Fruit fly (Drosophila melanogaster) whole organism, wandering third instar larva: ENCODE results near the gene corolla.

ENCODE experiments used
- Abd-B ChIP-seq: fragments of >200 bp; optimal IDR thresholded peaks from 2 replicates; lab custom pipeline; 2017; ENCODE audit warnings: missing biosample characterization, missing genetic modification characterization
- CG32264 ChIP-seq: fragments of 200-800 bp; sonication (Bioruptor generic); optimal IDR thresholded peaks from 2 replicates; lab custom pipeline; 2016; ENCODE audit warnings: missing biosample characterization, missing genetic modification characterization
- CG9705 ChIP-seq: fragments of 200-800 bp; sonication (Bioruptor generic); optimal IDR thresholded peaks from 2 replicates; lab custom pipeline; 2018; ENCODE audit warnings: missing biosample characterization, mild to moderate bottlenecking, missing genetic modification characterization
- CrebA ChIP-seq: fragments of 200-800 bp; sonication (Bioruptor generic); optimal IDR thresholded peaks from 2 replicates; lab custom pipeline; 2016; ENCODE audit warnings: missing biosample characterization, mild to moderate bottlenecking, missing genetic modification characterization, borderline replicate concordance
- Dfd ChIP-seq: fragments of >200 bp; optimal IDR thresholded peaks from 2 replicates; lab custom pipeline; 2017; ENCODE audit warnings: missing biosample characterization, missing genetic modification characterization
- Dif ChIP-seq: fragments of 200-275, 200-300 bp; sonication (Bioruptor generic); optimal IDR thresholded peaks from 2 replicates; lab custom pipeline; 2018; ENCODE audit warnings: missing biosample characterization, missing genetic modification characterization; ENCODE audit not compliant: partially characterized antibody
- GATAd ChIP-seq: sonication (Bioruptor generic); optimal IDR thresholded peaks from 2 replicates; lab custom pipeline; 2016; ENCODE audit warnings: missing biosample characterization, missing genetic modification characterization
- HLH106 ChIP-seq: fragments of 200-800 bp; optimal IDR thresholded peaks from 3 replicates; lab custom pipeline; 2019; ENCODE audit warnings: missing biosample characterization, mild to moderate bottlenecking, missing genetic modification characterization, moderate library complexity
- Hnf4 ChIP-seq: fragments of 200-800 bp; sonication (Bioruptor generic); optimal IDR thresholded peaks from 2 replicates; lab custom pipeline; 2016; ENCODE audit warnings: missing biosample characterization, mild to moderate bottlenecking, missing genetic modification characterization
- Hr78 ChIP-seq: fragments of >200 bp; optimal IDR thresholded peaks from 2 replicates; lab custom pipeline; 2017; ENCODE audit warnings: missing biosample characterization, missing genetic modification characterization
- Hr83 ChIP-seq: fragments of 200-300 bp; sonication (Bioruptor generic); optimal IDR thresholded peaks from 2 replicates; lab custom pipeline; 2016; ENCODE audit warnings: missing biosample characterization, mild to moderate bottlenecking, missing genetic modification characterization, moderate library complexity; ENCODE audit not compliant: poor library complexity, severe bottlenecking
- Jra ChIP-seq: sonication (Bioruptor generic); optimal IDR thresholded peaks from 2 replicates; lab custom pipeline; 2016; ENCODE audit warnings: missing biosample characterization, missing genetic modification characterization
- Mio ChIP-seq: sonication (Bioruptor generic); optimal IDR thresholded peaks from 2 replicates; lab custom pipeline; 2016; ENCODE audit warnings: missing biosample characterization, missing genetic modification characterization
- Myc ChIP-seq: fragments of >200 bp; optimal IDR thresholded peaks from 2 replicates; lab custom pipeline; 2017
- N ChIP-seq: fragments of >200 bp; optimal IDR thresholded peaks from 2 replicates; lab custom pipeline; 2018; ENCODE audit warnings: missing biosample characterization, missing external identifiers, missing genetic modification characterization
- OdsH ChIP-seq: fragments of 200-800 bp; sonication (Bioruptor generic); optimal IDR thresholded peaks from 2 replicates; lab custom pipeline; 2016; ENCODE audit warnings: missing biosample characterization, mild to moderate bottlenecking, missing genetic modification characterization
- Rel ChIP-seq, 2 experiments: fragments of 200-800 bp; sonication (Bioruptor generic) in 1 of 2; optimal IDR thresholded peaks; 2 replicates in 1 of 2; 3 replicates in 1 of 2; lab custom pipeline; 2016 to 2019; ENCODE audit warnings: mild to moderate bottlenecking in 2 of 2, missing biosample characterization in 2 of 2, missing genetic modification characterization in 2 of 2, moderate library complexity in 1 of 2
- Sp1 ChIP-seq: fragments of 200-800 bp; sonication (Bioruptor generic); optimal IDR thresholded peaks from 3 replicates; lab custom pipeline; 2019; ENCODE audit warnings: missing biosample characterization, mild to moderate bottlenecking, missing genetic modification characterization, moderate library complexity
- Vsx2 ChIP-seq: fragments of 200-300, 225-300 bp; sonication (Bioruptor generic); optimal IDR thresholded peaks from 2 replicates; lab custom pipeline; 2018; ENCODE audit warnings: missing biosample characterization, missing genetic modification characterization; ENCODE audit not compliant: partially characterized antibody
- br ChIP-seq: fragments of 200-800 bp; sonication (Bioruptor generic); optimal IDR thresholded peaks from 2 replicates; lab custom pipeline; 2016; ENCODE audit warnings: missing biosample characterization, missing genetic modification characterization
- brk ChIP-seq: fragments of 200-800 bp; sonication (Bioruptor generic); optimal IDR thresholded peaks from 2 replicates; lab custom pipeline; 2016; ENCODE audit warnings: missing biosample characterization, mild to moderate bottlenecking, missing genetic modification characterization
- dl ChIP-seq, 2 experiments: fragments of 175-275, 200-275 bp in 1 of 2; fragments of 200-275 bp in 1 of 2; sonication (Bioruptor generic); optimal IDR thresholded peaks; lab custom pipeline; 2018; ENCODE audit warnings: mild to moderate bottlenecking in 2 of 2, missing biosample characterization in 2 of 2, missing genetic modification characterization in 2 of 2, moderate library complexity in 2 of 2; ENCODE audit not compliant: partially characterized antibody in 2 of 2, insufficient read depth in 1 of 2
- dmrt93B ChIP-seq: fragments of 200-800 bp; sonication (Bioruptor generic); optimal IDR thresholded peaks from 2 replicates; lab custom pipeline; 2018; ENCODE audit warnings: missing biosample characterization, mild to moderate bottlenecking, missing genetic modification characterization
- foxo ChIP-seq, 2 experiments: fragments of 200-800 bp; sonication (Bioruptor generic); optimal IDR thresholded peaks; 2 replicates in 1 of 2; 3 replicates in 1 of 2; lab custom pipeline; 2016 to 2017; ENCODE audit warnings: missing biosample characterization in 2 of 2, missing genetic modification characterization in 2 of 2
- fru ChIP-seq: fragments of 200-800 bp; sonication (Bioruptor generic); optimal IDR thresholded peaks from 3 replicates; lab custom pipeline; 2016; ENCODE audit warnings: missing biosample characterization, mild to moderate bottlenecking, missing genetic modification characterization
- h ChIP-seq: fragments of 200-800 bp; sonication (Bioruptor generic); optimal IDR thresholded peaks from 3 replicates; lab custom pipeline; 2016; ENCODE audit warnings: missing biosample characterization, mild to moderate bottlenecking, missing genetic modification characterization
- jim ChIP-seq: fragments of 175-275, 200-325 bp; sonication (Bioruptor generic); optimal IDR thresholded peaks from 2 replicates; lab custom pipeline; 2016; ENCODE audit warnings: missing biosample characterization, mild to moderate bottlenecking, missing genetic modification characterization
- lola ChIP-seq: fragments of >200 bp; optimal IDR thresholded peaks from 2 replicates; lab custom pipeline; 2017; ENCODE audit warnings: missing biosample characterization, missing genetic modification characterization
- pan ChIP-seq: fragments of >200 bp; optimal IDR thresholded peaks from 2 replicates; lab custom pipeline; 2017
- psq ChIP-seq: fragments of 200-800 bp; sonication (Bioruptor generic); optimal IDR thresholded peaks from 3 replicates; lab custom pipeline; 2017; ENCODE audit warnings: missing biosample characterization, mild to moderate bottlenecking, missing genetic modification characterization, moderate library complexity
- rgr ChIP-seq: fragments of 200-800 bp; sonication (Bioruptor generic); optimal IDR thresholded peaks from 3 replicates; lab custom pipeline; 2016; ENCODE audit warnings: missing biosample characterization, mild to moderate bottlenecking, missing genetic modification characterization
- sage ChIP-seq: fragments of 200-800 bp; sonication (Bioruptor generic); optimal IDR thresholded peaks from 2 replicates; lab custom pipeline; 2016; ENCODE audit warnings: missing biosample characterization, mild to moderate bottlenecking, missing genetic modification characterization
- sv ChIP-seq: fragments of 200-800 bp; sonication (Bioruptor generic); optimal IDR thresholded peaks from 3 replicates; lab custom pipeline; 2016; ENCODE audit warnings: missing biosample characterization, missing genetic modification characterization
- tai ChIP-seq: sonication (Bioruptor generic); optimal IDR thresholded peaks from 2 replicates; lab custom pipeline; 2016; ENCODE audit warnings: missing biosample characterization, missing genetic modification characterization
- usp ChIP-seq: fragments of >200 bp; optimal IDR thresholded peaks from 2 replicates; lab custom pipeline; 2017; ENCODE audit warnings: missing biosample characterization, missing genetic modification characterization
- woc ChIP-seq: sonication (Bioruptor generic); optimal IDR thresholded peaks from 2 replicates; lab custom pipeline; 2016; ENCODE audit warnings: missing biosample characterization, mild to moderate bottlenecking, missing genetic modification characterization

Gene corolla

DNA sequence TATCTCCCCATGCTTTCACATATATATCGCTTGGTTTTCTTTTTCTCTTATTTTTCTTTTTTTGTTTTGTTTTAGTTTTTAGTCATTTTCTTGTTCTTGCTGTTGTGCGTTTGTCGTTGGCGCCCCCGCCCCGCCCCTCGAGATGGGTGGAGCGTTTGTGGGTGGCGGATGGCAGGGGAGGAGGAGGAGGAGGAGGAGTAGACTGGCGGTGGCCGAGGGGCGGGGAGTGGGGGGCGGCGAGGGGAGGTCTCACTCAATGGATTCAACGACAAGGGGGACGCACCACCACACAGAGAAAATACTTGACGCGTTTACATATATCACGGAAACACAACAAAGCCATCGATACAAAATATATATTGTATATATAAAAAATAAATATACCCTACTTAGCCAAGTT lies 9.0 kb upstream of the corolla start:
- no peak for TF ChIP-seq woc (GFP tag; lab: Kevin White, UChicago)
- no peak for TF ChIP-seq Sp1 (GFP tag; lab: Kevin White, UChicago)
- no peak for TF ChIP-seq dmrt93B
- no peak for TF ChIP-seq GATAd (GFP tag; lab: Kevin White, UChicago)
- TF ChIP-seq Vsx2 (GFP tag; lab: Kevin White, UChicago), result no peak
- TF ChIP-seq CrebA (GFP tag; lab: Kevin White, UChicago), result no peak
- no peak for TF ChIP-seq tai (GFP tag; lab: Kevin White, UChicago)
- no peak for TF ChIP-seq lola (GFP tag; lab: Kevin White, UChicago)
- TF ChIP-seq sage (GFP tag; lab: Kevin White, UChicago), result no peak
- no peak for TF ChIP-seq brk (GFP tag; lab: Kevin White, UChicago)
- no peak for TF ChIP-seq psq
- no peak for TF ChIP-seq HLH106 (tag; lab: Kevin White, UChicago)
- TF ChIP-seq CG32264 (GFP tag; lab: Kevin White, UChicago), result no peak
- no peak for TF ChIP-seq rgr (GFP tag; lab: Kevin White, UChicago)
- no peak for TF ChIP-seq OdsH (GFP tag; lab: Kevin White, UChicago)
- no peak for TF ChIP-seq Dfd (GFP tag; lab: Kevin White, UChicago)
- TF ChIP-seq fru, result no peak
- TF ChIP-seq Hr78 (GFP tag; lab: Kevin White, UChicago), result no peak
- no peak for TF ChIP-seq jim

DNA sequence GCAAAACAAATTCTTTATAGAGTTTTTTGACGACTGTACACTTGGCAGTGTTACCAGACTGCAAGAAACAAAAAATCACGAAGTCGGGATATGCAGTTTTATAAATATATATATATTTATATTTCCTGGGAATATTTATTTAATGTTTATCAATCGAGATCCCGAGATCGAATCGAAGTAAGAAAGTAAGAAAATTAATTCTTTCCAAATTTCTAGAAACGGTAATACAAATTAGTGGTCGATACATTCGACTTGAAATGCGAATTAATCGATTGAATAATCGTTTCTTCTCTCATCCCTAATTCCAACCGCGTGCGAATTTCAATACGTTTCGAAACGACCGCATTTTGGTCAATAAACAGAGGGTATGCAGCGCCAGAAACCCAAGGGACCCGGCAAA lies 4.2 kb upstream of the corolla start, which contains the start of the genes CG8289 and CG5800:
TSS of gene CG8289 (minus strand) at position 44 of the 400 bp plus-strand sequence.
TSS of gene CG5800 (plus strand) at position 281 of the 400 bp plus-strand sequence.
- TF ChIP-seq N (GFP tag; lab: Kevin White, UChicago) (no peak), tai (GFP tag; lab: Kevin White, UChicago) (no peak), Vsx2 (GFP tag; lab: Kevin White, UChicago) (no peak), Sp1 (GFP tag; lab: Kevin White, UChicago) (no peak), Mio (GFP tag; lab: Kevin White, UChicago) (no peak), CrebA (GFP tag; lab: Kevin White, UChicago) (no peak), GATAd (GFP tag; lab: Kevin White, UChicago) (no peak), OdsH (GFP tag; lab: Kevin White, UChicago) (no peak), Jra (no peak), CG9705 (GFP tag; lab: Kevin White, UChicago) (no peak), HLH106 (tag; lab: Kevin White, UChicago) (peak; percentile 43), usp (no peak), dmrt93B (no peak), rgr (GFP tag; lab: Kevin White, UChicago) (no peak), Rel (GFP tag; optimal IDR thresholded peaks at IDR 0.05; lab: Kevin White, UChicago) (no peak), Rel (tag; optimal IDR thresholded peaks at IDR 0.05; lab: Kevin White, UChicago) (peak; percentile 69)

DNA sequence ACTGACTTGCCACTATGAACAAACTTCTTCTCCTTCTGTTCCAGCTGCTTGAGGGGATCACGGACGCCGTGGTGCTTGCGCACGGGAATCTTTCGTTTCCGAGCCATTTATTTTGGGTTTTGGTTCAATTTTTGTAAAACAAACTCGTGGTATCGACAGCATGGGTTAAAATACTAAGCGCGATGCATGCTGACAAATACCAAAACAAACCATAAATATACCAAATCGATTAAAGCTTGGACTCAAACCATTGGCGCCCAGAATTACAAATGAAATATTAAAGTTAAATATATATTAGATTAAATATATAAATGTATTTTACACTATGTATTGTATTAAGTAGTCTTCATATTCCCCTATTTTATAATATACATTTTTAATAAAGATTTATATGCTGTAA lies 2.5 kb downstream of the corolla start, which contains the start of gene CG8326:
TSS of gene CG8326 (minus strand) at position 176 of the 400 bp plus-strand sequence.
- no peak for TF ChIP-seq pan (lab: Kevin White, UChicago)
- no peak for TF ChIP-seq Myc (lab: Kevin White, UChicago)
- TF ChIP-seq Dif (GFP tag; lab: Kevin White, UChicago), result no peak
- TF ChIP-seq h (GFP tag; lab: Kevin White, UChicago), result no peak
- TF ChIP-seq jim, result no peak
- no peak for TF ChIP-seq Sp1 (GFP tag; lab: Kevin White, UChicago)
- TF ChIP-seq Dfd (GFP tag; lab: Kevin White, UChicago), result no peak
- TF ChIP-seq dmrt93B, result no peak
- no peak for TF ChIP-seq sv

DNA sequence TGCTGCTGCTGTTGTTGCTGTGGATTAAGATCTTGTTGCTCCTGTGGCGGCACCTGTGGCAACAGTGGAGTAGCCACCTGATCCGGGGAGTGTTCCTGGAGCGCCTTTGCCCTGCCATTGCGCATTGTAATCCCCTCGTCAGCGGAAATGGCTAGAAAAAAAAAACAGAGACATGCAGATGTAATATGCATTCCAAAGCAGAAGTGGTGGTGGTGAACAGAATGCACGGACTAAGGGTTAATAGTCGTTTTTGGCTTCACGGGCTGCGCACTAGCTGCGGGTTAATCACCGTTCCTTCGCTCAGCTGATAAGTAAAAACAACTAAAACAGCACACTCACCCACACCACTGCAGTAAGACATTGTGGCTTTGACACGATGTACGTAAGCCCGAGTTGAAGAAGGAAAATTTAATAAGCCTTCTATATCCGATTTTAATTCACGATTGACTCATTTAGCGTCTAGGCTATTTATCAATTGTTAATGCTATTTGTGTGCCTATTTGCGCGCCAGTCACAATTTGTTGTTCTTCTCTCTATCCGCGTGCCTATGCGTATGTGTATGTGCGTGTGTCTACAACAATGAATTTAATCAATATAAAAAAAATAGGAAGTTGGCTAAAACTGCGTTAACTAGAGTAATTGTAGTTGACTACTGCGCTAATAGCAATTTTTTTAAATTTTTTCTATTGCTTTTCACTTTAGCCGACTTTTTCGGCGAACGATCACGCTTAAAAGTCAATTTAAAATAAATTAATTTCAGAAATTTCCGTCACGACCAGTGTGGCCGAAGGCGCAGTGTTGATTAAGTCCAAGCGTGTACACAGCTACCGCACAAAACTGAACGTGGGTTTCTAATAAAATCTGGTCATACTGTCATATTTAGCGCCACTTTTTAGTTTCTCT lies 4.5 kb downstream of the corolla start, which contains the start of gene stas:
TSS of gene stas (minus strand) at position 806 of the 903 bp plus-strand sequence.
- TF ChIP-seq Hnf4, result peak; percentile 21
- no peak for TF ChIP-seq Myc (lab: Kevin White, UChicago)
- TF ChIP-seq Rel (GFP tag; optimal IDR thresholded peaks at IDR 0.05; lab: Kevin White, UChicago), result peak; percentile 15
- peak; percentile 35 for TF ChIP-seq Rel (tag; optimal IDR thresholded peaks at IDR 0.05; lab: Kevin White, UChicago)
- no peak for TF ChIP-seq dl (GFP tag; optimal IDR thresholded peaks at IDR 0.05; lab: Kevin White, UChicago; ENCODE audit: insufficient read depth in 1 of 2, partially characterized antibody in 2 of 2)
- TF ChIP-seq psq, result peak; percentile 12
- TF ChIP-seq br (GFP tag; lab: Kevin White, UChicago), result peak; percentile 20
- TF ChIP-seq sv, result peak; percentile 17
- peak in 1 of 2 experiments; percentile 5 for TF ChIP-seq foxo (GFP tag; optimal IDR thresholded peaks at IDR 0.05; lab: Kevin White, UChicago)
- no peak for TF ChIP-seq woc (GFP tag; lab: Kevin White, UChicago)
- TF ChIP-seq Abd-B (GFP tag; lab: Kevin White, UChicago), result no peak
- peak; percentile 37 for TF ChIP-seq h (GFP tag; lab: Kevin White, UChicago)
- TF ChIP-seq Mio (GFP tag; lab: Kevin White, UChicago), result no peak
- no peak for TF ChIP-seq usp
- TF ChIP-seq HLH106 (tag; lab: Kevin White, UChicago), result peak; percentile 9
- peak; percentile 6 for TF ChIP-seq Hr83 (GFP tag; lab: Kevin White, UChicago)
- TF ChIP-seq Sp1 (GFP tag; lab: Kevin White, UChicago), result peak; percentile 38
- TF ChIP-seq GATAd (GFP tag; lab: Kevin White, UChicago), result no peak
- TF ChIP-seq OdsH (GFP tag; lab: Kevin White, UChicago), result peak; percentile 7
- TF ChIP-seq fru, result peak; percentile 37
- TF ChIP-seq CG9705 (GFP tag; lab: Kevin White, UChicago), result peak; percentile 23
- peak; percentile 16 for TF ChIP-seq rgr (GFP tag; lab: Kevin White, UChicago)
- peak; percentile 50 for TF ChIP-seq brk (GFP tag; lab: Kevin White, UChicago)
- no peak for TF ChIP-seq Jra
- TF ChIP-seq tai (GFP tag; lab: Kevin White, UChicago), result no peak
- TF ChIP-seq sage (GFP tag; lab: Kevin White, UChicago), result no peak
- TF ChIP-seq, all 38 proteins: peak for 15
